Worm (Caenorhabditis elegans) whole organism, L4 larva: ENCODE results near the gene str-140.

Experiments used
- ZK546.5 ChIP-seq, 2 experiments: sonication (generic microtip); optimal IDR thresholded peaks; 2 replicates each; lab custom pipeline; 2017; ENCODE audit warnings: missing biosample characterization in 2 of 2, missing genetic modification characterization in 2 of 2
- aha-1 ChIP-seq: fragments of 150-350 bp; peaks from one replicate; lab custom pipeline; 2014; ENCODE audit warnings: missing biosample characterization, missing genetic modification characterization
- attf-4 ChIP-seq: sonication (generic microtip); optimal IDR thresholded peaks from 3 replicates; lab custom pipeline; 2017; ENCODE audit warnings: missing biosample characterization, missing genetic modification characterization
- ceh-62 ChIP-seq: sonication (generic microtip); optimal IDR thresholded peaks from 2 replicates; lab custom pipeline; 2017; ENCODE audit warnings: missing biosample characterization, missing genetic modification characterization
- ceh-82 ChIP-seq: sonication (generic microtip); optimal IDR thresholded peaks from 2 replicates; lab custom pipeline; 2017; ENCODE audit warnings: missing biosample characterization, missing genetic modification characterization
- cey-2 ChIP-seq: sonication (generic microtip); optimal IDR thresholded peaks from 3 replicates; lab custom pipeline; 2017; ENCODE audit warnings: missing genetic modification characterization, mild to moderate bottlenecking, missing compliant biosample characterization, antibody characterized with exemption, borderline replicate concordance; ENCODE audit not compliant: insufficient read depth
- daf-19 ChIP-seq: fragments of 200-800 bp; sonication (Bioruptor generic); conservative IDR thresholded peaks from 2 replicates; pipeline ENCODE4 v1.3.6; 2022; ENCODE audit warnings: missing genetic modification characterization, missing compliant biosample characterization
- daf-8 ChIP-seq: fragments of 200-800 bp; sonication (Bioruptor generic); IDR thresholded peaks from 2 replicates; pipeline ENCODE4 v1.3.6; 2022; ENCODE audit warnings: missing genetic modification characterization, missing compliant biosample characterization
- dve-1 ChIP-seq: sonication (generic microtip); optimal IDR thresholded peaks from 2 replicates; lab custom pipeline; 2017; ENCODE audit warnings: antibody characterized with exemption, mild to moderate bottlenecking, missing genetic modification characterization, missing compliant biosample characterization; ENCODE audit not compliant: insufficient read depth
- gei-8 ChIP-seq: fragments of 200-800 bp; sonication (Bioruptor generic); optimal IDR thresholded peaks from 2 replicates; lab custom pipeline; 2018; ENCODE audit warnings: mild to moderate bottlenecking, missing genetic modification characterization, missing compliant biosample characterization
- jun-1 ChIP-seq: fragments of 150-350 bp; optimal IDR thresholded peaks from 2 replicates; lab custom pipeline; 2014; ENCODE audit warnings: missing biosample characterization, missing genetic modification reagents, missing genetic modification characterization
- lin-38 ChIP-seq: fragments of 200-800 bp; sonication (Bioruptor generic); IDR thresholded peaks from 2 replicates; pipeline ENCODE4 v1.3.6; 2022; ENCODE audit warnings: missing genetic modification reagents, missing genetic modification characterization, missing compliant biosample characterization
- lsy-2 ChIP-seq, 2 experiments: fragments of 150-350 bp in 1 of 2; sonication (generic microtip) in 1 of 2; optimal IDR thresholded peaks; 2 replicates each; lab custom pipeline; 2014 to 2017; ENCODE audit warnings: missing biosample characterization in 2 of 2, missing genetic modification characterization in 2 of 2
- mdt-29 ChIP-seq: fragments of 200-800 bp; sonication (Bioruptor generic); IDR thresholded peaks from 2 replicates; pipeline ENCODE4 v1.3.6; 2022; ENCODE audit warnings: missing genetic modification reagents, missing genetic modification characterization, missing compliant biosample characterization
- mep-1 ChIP-seq: fragments of 150-350 bp; sonication (generic microtip); optimal IDR thresholded peaks from 3 replicates; lab custom pipeline; 2014; ENCODE audit warnings: missing biosample characterization, missing genetic modification characterization
- nhr-102 ChIP-seq: sonication (generic microtip); optimal IDR thresholded peaks from 2 replicates; lab custom pipeline; 2016; ENCODE audit warnings: mild to moderate bottlenecking, missing genetic modification characterization, moderate library complexity, missing compliant biosample characterization
- nhr-25 ChIP-seq: sonication (generic microtip); optimal IDR thresholded peaks from 2 replicates; lab custom pipeline; 2017; ENCODE audit warnings: missing genetic modification characterization, mild to moderate bottlenecking, missing compliant biosample characterization, antibody characterized with exemption, moderate library complexity, borderline replicate concordance; ENCODE audit not compliant: insufficient read depth
- nhr-28 ChIP-seq: fragments of 150-350 bp; optimal IDR thresholded peaks from 2 replicates; lab custom pipeline; 2014; ENCODE audit warnings: missing biosample characterization, missing genetic modification characterization
- nhr-48 ChIP-seq: sonication (generic microtip); optimal IDR thresholded peaks from 2 replicates; lab custom pipeline; 2016; ENCODE audit warnings: mild to moderate bottlenecking, missing genetic modification characterization, missing compliant biosample characterization
- nhr-6 ChIP-seq: fragments of 150-350 bp; optimal IDR thresholded peaks from 2 replicates; lab custom pipeline; 2014; ENCODE audit warnings: missing biosample characterization, missing genetic modification characterization
- saeg-2 ChIP-seq: fragments of 200-800 bp; sonication (Bioruptor generic); IDR thresholded peaks from 2 replicates; pipeline ENCODE4 v1.3.6; 2022; ENCODE audit warnings: missing genetic modification reagents, missing genetic modification characterization, missing compliant biosample characterization
- set-16 ChIP-seq: fragments of 200-800 bp; sonication (Bioruptor generic); IDR thresholded peaks from 2 replicates; pipeline ENCODE4 v1.3.6; 2022; ENCODE audit warnings: missing genetic modification reagents, missing genetic modification characterization, missing compliant biosample characterization
- snpc-1.2 ChIP-seq: fragments of 200-800 bp; sonication (Bioruptor generic); IDR thresholded peaks from 2 replicates; pipeline ENCODE4 v1.3.6; 2022; ENCODE audit warnings: missing genetic modification reagents, missing genetic modification characterization, missing compliant biosample characterization
- spr-3 ChIP-seq: fragments of 200-800 bp; sonication (Bioruptor generic); optimal IDR thresholded peaks from 2 replicates; lab custom pipeline; 2018; ENCODE audit warnings: mild to moderate bottlenecking, missing genetic modification characterization, missing compliant biosample characterization
- unc-130 ChIP-seq: sonication (generic microtip); optimal IDR thresholded peaks from 2 replicates; lab custom pipeline; 2016; ENCODE audit warnings: missing genetic modification reagents, missing genetic modification characterization, missing compliant biosample characterization
- unc-62 ChIP-seq, 3 experiments: fragments of 150-350 bp in 1 of 3; sonication (generic microtip); optimal IDR thresholded peaks in 2 of 3; peaks in 1 of 3; 1 replicate in 1 of 3; 2 replicates in 2 of 3; lab custom pipeline; 2014 to 2017; ENCODE audit warnings: missing biosample characterization in 3 of 3, missing genetic modification characterization in 3 of 3, missing genetic modification reagents in 3 of 3, missing genotype in 1 of 3
- vab-7 ChIP-seq: fragments of 200-800 bp; sonication (Bioruptor generic); IDR thresholded peaks from 2 replicates; pipeline ENCODE4 v1.3.6; 2022; ENCODE audit warnings: missing genetic modification reagents, missing genetic modification characterization, missing compliant biosample characterization
- zip-11 ChIP-seq: fragments of 200-800 bp; sonication (Bioruptor generic); IDR thresholded peaks from 2 replicates; pipeline ENCODE4 v1.3.6; 2022; ENCODE audit warnings: missing genetic modification characterization, missing compliant biosample characterization
- ztf-11 ChIP-seq: fragments of 150-350 bp; optimal IDR thresholded peaks from 2 replicates; lab custom pipeline; 2014; ENCODE audit warnings: missing biosample characterization, missing genetic modification characterization

The str-140 gene

ce11 chrV:8057771-8058170, 9.9 kb downstream of the str-140 start:
- 0 out of 2 replicates have a peak, but pooled peaks have one; percentile 24 for TF ChIP-seq snpc-1.2 (GFP tag; lab: Robert Waterston, UW)

ce11 chrV:8055170-8055569, 12.5 kb downstream of the str-140 start:
- no peak for TF ChIP-seq ceh-62 (tag; lab: Kevin White, UChicago)
- TF ChIP-seq aha-1 (tag; lab: Kevin White, UChicago), result peak; percentile 31
- no peak for TF ChIP-seq nhr-6 (tag; lab: Kevin White, UChicago)
- TF ChIP-seq unc-130, result no peak
- peak in 1 of 2 experiments; percentile 70 for TF ChIP-seq unc-62 (GFP tag; optimal IDR thresholded peaks at IDR 0.05 in 1 of 2; lab: Kevin White, UChicago)
- no peak for TF ChIP-seq unc-62 (tag; optimal IDR thresholded peaks at IDR 0.05; lab: Kevin White, UChicago)
- peak; percentile 23 for TF ChIP-seq nhr-48 (tag; lab: Kevin White, UChicago)
- TF ChIP-seq daf-19 (GFP tag; lab: Robert Waterston, UW), result no peak
- TF ChIP-seq nhr-102 (tag; lab: Kevin White, UChicago), result no peak
- no peak for TF ChIP-seq daf-8 (GFP tag; lab: Robert Waterston, UW)
- no peak for TF ChIP-seq lin-38
- no peak for TF ChIP-seq snpc-1.2 (GFP tag; lab: Robert Waterston, UW)
- no peak for TF ChIP-seq cey-2 (tag; lab: Kevin White, UChicago)
- TF ChIP-seq lsy-2 (tag; optimal IDR thresholded peaks at IDR 0.05; lab: Kevin White, UChicago), result no peak

- peak; percentile 28 for TF ChIP-seq aha-1 (tag; lab: Kevin White, UChicago)
- peak; percentile 11 for TF ChIP-seq jun-1 (tag; lab: Kevin White, UChicago)
- no peak for TF ChIP-seq ceh-82 (tag; lab: Kevin White, UChicago)
These were observed 13.6 kb downstream of the str-140 start, which contains the start of gene ZC513.2 for ce11 chrV:8054130-8054529. TSS of gene ZC513.2 (plus strand) at chrV:8054430.

ce11 chrV:8051851-8052250, 15.8 kb downstream of the str-140 start, which contains the start of gene sth-1:
TSS of gene sth-1 (plus strand) at chrV:8052151.
- TF ChIP-seq dve-1 (tag; lab: Kevin White, UChicago) (peak; percentile 42), attf-4 (tag; lab: Kevin White, UChicago) (no peak)
- TF ChIP-seq, all 104 proteins: peak for 1

ce11 chrV:8050811-8051210, 16.9 kb downstream of the str-140 start, which contains the start of gene col-43:
TSS of gene col-43 (minus strand) at chrV:8050911.
- TF ChIP-seq jun-1 (tag; lab: Kevin White, UChicago), result no peak
- no peak for TF ChIP-seq zip-11 (GFP tag; lab: Robert Waterston, UW)
- TF ChIP-seq nhr-28, result no peak
- TF ChIP-seq ztf-11 (tag; lab: Kevin White, UChicago), result no peak
- TF ChIP-seq ZK546.5 (tag; optimal IDR thresholded peaks at IDR 0.05; lab: Kevin White, UChicago), result no peak
- no peak for TF ChIP-seq nhr-6 (tag; lab: Kevin White, UChicago)
- TF ChIP-seq nhr-102 (tag; lab: Kevin White, UChicago), result no peak
- TF ChIP-seq aha-1 (tag; lab: Kevin White, UChicago), result no peak
- TF ChIP-seq vab-7 (GFP tag; lab: Robert Waterston, UW), result no peak
- TF ChIP-seq gei-8 (GFP tag; lab: Kevin White, UChicago), result no peak
- no peak for TF ChIP-seq mep-1
- no peak for TF ChIP-seq mdt-29 (GFP tag; lab: Robert Waterston, UW)
- TF ChIP-seq saeg-2 (GFP tag; lab: Robert Waterston, UW), result no peak
- no peak for TF ChIP-seq nhr-25 (tag; lab: Kevin White, UChicago)

- TF ChIP-seq spr-3 (no peak), set-16 (GFP tag; lab: Robert Waterston, UW) (peak; percentile 96), aha-1 (tag; lab: Kevin White, UChicago) (peak; percentile 30)
- TF ChIP-seq, all 104 proteins: peak for 2
These were observed 17.5 kb downstream of the str-140 start for ce11 chrV:8050059-8050677.
